Worm (Caenorhabditis elegans): ENCODE results near the gene jac-1.

Gene jac-1

ce11 chrIV:16026747-16027146, at the start of gene jac-1:
Gene jac-1, minus strand, starts transcription at chrIV:16026847.
- no peak for TF ChIP-seq unc-62 (GFP tag; optimal IDR thresholded peaks at IDR 0.05)

- TF ChIP-seq unc-62 (GFP tag; optimal IDR thresholded peaks at IDR 0.05), result no peak
Measured at ce11 chrIV:16067345-16067744, 40.7 kb upstream of the jac-1 start, which contains the start of gene Y105C5B.1418. Gene Y105C5B.1418, minus strand, starts transcription at chrIV:16067445.

ce11 chrIV:16060491-16060890, 33.8 kb upstream of the jac-1 start:
- TF ChIP-seq unc-62 (GFP tag; optimal IDR thresholded peaks at IDR 0.05), result no peak

ce11 chrIV:16059496-16059895, 32.8 kb upstream of the jac-1 start:
- no peak for TF ChIP-seq unc-62 (GFP tag; optimal IDR thresholded peaks at IDR 0.05)

- no peak for TF ChIP-seq unc-62 (GFP tag; optimal IDR thresholded peaks at IDR 0.05)
Measured at ce11 chrIV:16048836-16049235, 22.2 kb upstream of the jac-1 start.

- no peak for TF ChIP-seq unc-62 (GFP tag; optimal IDR thresholded peaks at IDR 0.05)
Measured at ce11 chrIV:16047468-16047867, 20.8 kb upstream of the jac-1 start.

- no peak for TF ChIP-seq unc-62 (GFP tag; optimal IDR thresholded peaks at IDR 0.05)
Measured at ce11 chrIV:16041038-16041437, 14.4 kb upstream of the jac-1 start.

- TF ChIP-seq unc-62 (GFP tag; optimal IDR thresholded peaks at IDR 0.05), result no peak
Measured at ce11 chrIV:16038000-16038399, 11.4 kb upstream of the jac-1 start.

ce11 chrIV:16036696-16037095, 10.0 kb upstream of the jac-1 start:
- TF ChIP-seq unc-62 (GFP tag; optimal IDR thresholded peaks at IDR 0.05), result no peak

- no peak for TF ChIP-seq unc-62 (GFP tag; optimal IDR thresholded peaks at IDR 0.05)
Measured at ce11 chrIV:16036057-16036456, 9.4 kb upstream of the jac-1 start.

- no peak for TF ChIP-seq unc-62 (GFP tag; optimal IDR thresholded peaks at IDR 0.05)
Measured at ce11 chrIV:16035109-16035508, 8.5 kb upstream of the jac-1 start.

- TF ChIP-seq unc-62 (GFP tag; optimal IDR thresholded peaks at IDR 0.05), result no peak
Measured at ce11 chrIV:16034346-16034745, 7.7 kb upstream of the jac-1 start.

ce11 chrIV:16028475-16028874, 1.8 kb upstream of the jac-1 start:
- TF ChIP-seq unc-62 (GFP tag; optimal IDR thresholded peaks at IDR 0.05), result no peak

- TF ChIP-seq unc-62 (GFP tag; optimal IDR thresholded peaks at IDR 0.05), result no peak
Measured at ce11 chrIV:16024165-16024564, 2.5 kb downstream of the jac-1 start.

ce11 chrIV:16022438-16022837, 4.2 kb downstream of the jac-1 start:
- TF ChIP-seq unc-62 (GFP tag; optimal IDR thresholded peaks at IDR 0.05), result no peak

ce11 chrIV:16015729-16016128, 10.9 kb downstream of the jac-1 start:
- TF ChIP-seq unc-62 (GFP tag; optimal IDR thresholded peaks at IDR 0.05), result no peak

- TF ChIP-seq unc-62 (GFP tag; optimal IDR thresholded peaks at IDR 0.05), result no peak
Measured at ce11 chrIV:16006267-16006666, 20.4 kb downstream of the jac-1 start.

ce11 chrIV:16005472-16005871, 21.2 kb downstream of the jac-1 start:
- no peak for TF ChIP-seq unc-62 (GFP tag; optimal IDR thresholded peaks at IDR 0.05)

- TF ChIP-seq unc-62 (GFP tag; optimal IDR thresholded peaks at IDR 0.05), result no peak
Measured at ce11 chrIV:16001058-16001457, 25.6 kb downstream of the jac-1 start.

Measured in whole organism, dauer.